Worm (Caenorhabditis elegans) whole organism, young adult: ENCODE results near the gene mig-5.

Experiments
- dpl-1 ChIP-seq: fragments of 150-350 bp; optimal IDR thresholded peaks from 2 replicates; lab custom pipeline; 2014; ENCODE audit warnings: missing biosample characterization, missing genetic modification reagents, missing genetic modification characterization
- let-607 ChIP-seq, 2 experiments: fragments of 200-800 bp in 1 of 2; sonication (Bioruptor generic) in 1 of 2; sonication (generic microtip) in 1 of 2; optimal IDR thresholded peaks; 2 replicates each; lab custom pipeline; 2016 to 2018; ENCODE audit warnings: mild to moderate bottlenecking in 2 of 2, missing compliant biosample characterization in 2 of 2, missing genetic modification characterization in 2 of 2, moderate library complexity in 2 of 2, missing genotype in 1 of 2

- TF ChIP-seq let-607 (tag; optimal IDR thresholded peaks at IDR 0.05; lab: Kevin White, UChicago) (no peak), dpl-1 (no peak)
These were observed 48.9 kb downstream of the mig-5 start for ce11 chrII:8135953-8136352.
